Fruit fly (Drosophila melanogaster) whole organism, prepupa: ENCODE measurements around the gene CG13024.
A peak's percentile ranks its signal among the peaks of the same experiment; 100 is the strongest.

ENCODE experiments used
- Blimp-1 ChIP-seq: fragments of 200-800 bp; sonication (Bioruptor generic); optimal IDR thresholded peaks from 3 replicates; lab custom pipeline; 2017; ENCODE audit warnings: missing biosample characterization, missing genetic modification characterization, mild to moderate bottlenecking, moderate library complexity, missing genetic modification reagents
- CG10669 ChIP-seq: fragments of 200-800 bp; sonication (Bioruptor generic); optimal IDR thresholded peaks from 3 replicates; lab custom pipeline; 2018; ENCODE audit warnings: missing biosample characterization, mild to moderate bottlenecking, missing genetic modification characterization, moderate library complexity
- CG11294 ChIP-seq: fragments of 200-800 bp; sonication (Bioruptor generic); IDR thresholded peaks from 2 replicates; pipeline ENCODE4 v1.3.6; 2022; ENCODE audit warnings: missing biosample characterization, missing genetic modification characterization
- CG11762 ChIP-seq: fragments of 200-800 bp; sonication (Bioruptor generic); optimal IDR thresholded peaks from 3 replicates; lab custom pipeline; 2016; ENCODE audit warnings: missing biosample characterization, missing genetic modification characterization; ENCODE audit not compliant: insufficient read depth
- CG11902 ChIP-seq: fragments of 200-800 bp; sonication (Bioruptor generic); optimal IDR thresholded peaks from 3 replicates; lab custom pipeline; 2016; ENCODE audit warnings: missing biosample characterization, missing genetic modification characterization
- CG16779 ChIP-seq: fragments of 200-800 bp; sonication (Bioruptor generic); optimal IDR thresholded peaks from 3 replicates; lab custom pipeline; 2017; ENCODE audit warnings: missing biosample characterization, mild to moderate bottlenecking, missing genetic modification characterization
- CG3032 ChIP-seq: fragments of 200-800 bp; optimal IDR thresholded peaks from 2 replicates; lab custom pipeline; 2019; ENCODE audit warnings: missing biosample characterization, mild to moderate bottlenecking, missing genetic modification characterization, moderate library complexity
- CG31627 ChIP-seq: fragments of 200-800 bp; sonication (Bioruptor generic); optimal IDR thresholded peaks from 3 replicates; lab custom pipeline; 2016; ENCODE audit warnings: missing biosample characterization, missing genetic modification characterization
- CG34406 ChIP-seq: fragments of 200-800 bp; sonication (Bioruptor generic); optimal IDR thresholded peaks from 3 replicates; lab custom pipeline; 2016; ENCODE audit warnings: missing biosample characterization, missing genetic modification characterization
- CG3919 ChIP-seq: fragments of 200-800 bp; sonication (Bioruptor generic); optimal IDR thresholded peaks from 3 replicates; lab custom pipeline; 2016; ENCODE audit warnings: missing biosample characterization, missing genetic modification characterization
- CG4318 ChIP-seq: fragments of 200-800 bp; sonication (Bioruptor generic); optimal IDR thresholded peaks from 3 replicates; lab custom pipeline; 2017; ENCODE audit warnings: missing biosample characterization, mild to moderate bottlenecking, missing genetic modification characterization
- CG6163 ChIP-seq: fragments of 200-800 bp; sonication (Bioruptor generic); IDR thresholded peaks from 3 replicates; pipeline ENCODE4 v1.3.6; 2022; ENCODE audit warnings: missing biosample characterization, missing genetic modification characterization
- CG6276 ChIP-seq: fragments of 200-800 bp; sonication (Bioruptor generic); optimal IDR thresholded peaks from 2 replicates; lab custom pipeline; 2017; ENCODE audit warnings: missing biosample characterization, mild to moderate bottlenecking, missing genetic modification characterization
- CG6792 ChIP-seq: fragments of 200-800 bp; sonication (Bioruptor generic); optimal IDR thresholded peaks from 3 replicates; lab custom pipeline; 2016; ENCODE audit warnings: missing biosample characterization, missing genetic modification characterization
- CG6808 ChIP-seq: fragments of 200-800 bp; sonication (Bioruptor generic); optimal IDR thresholded peaks from 3 replicates; lab custom pipeline; 2017; ENCODE audit warnings: missing biosample characterization, missing genetic modification characterization, mild to moderate bottlenecking, moderate library complexity, missing genetic modification reagents
- CG6854 ChIP-seq: fragments of 200-800 bp; sonication (Bioruptor generic); optimal IDR thresholded peaks from 2 replicates; lab custom pipeline; 2017; ENCODE audit warnings: missing biosample characterization, mild to moderate bottlenecking, missing genetic modification characterization
- CG7368 ChIP-seq: fragments of 200-800 bp; sonication (Bioruptor generic); optimal IDR thresholded peaks from 3 replicates; lab custom pipeline; 2016; ENCODE audit warnings: missing biosample characterization, missing genetic modification characterization
- CG8319 ChIP-seq: fragments of 200-800 bp; sonication (Bioruptor generic); optimal IDR thresholded peaks from 3 replicates; lab custom pipeline; 2016; ENCODE audit warnings: missing biosample characterization, missing genetic modification characterization
- CG8632 ChIP-seq: fragments of 200-800 bp; sonication (Bioruptor generic); optimal IDR thresholded peaks from 3 replicates; lab custom pipeline; 2016; ENCODE audit warnings: missing biosample characterization, missing genetic modification characterization
- CG9139 ChIP-seq: fragments of 200-800 bp; sonication (Bioruptor generic); optimal IDR thresholded peaks from 3 replicates; lab custom pipeline; 2017; ENCODE audit warnings: missing biosample characterization, mild to moderate bottlenecking, missing genetic modification characterization
- Eip75B ChIP-seq: fragments of 200-800 bp; sonication (Bioruptor generic); optimal IDR thresholded peaks from 3 replicates; lab custom pipeline; 2016; ENCODE audit warnings: missing biosample characterization, missing genetic modification characterization
- Eip78C ChIP-seq: fragments of 200-800 bp; sonication (Bioruptor generic); peaks from one replicate; lab custom pipeline; 2016; ENCODE audit warnings: missing biosample characterization, missing genetic modification characterization
- Eip93F ChIP-seq: fragments of 200-800 bp; sonication (Bioruptor generic); optimal IDR thresholded peaks from 2 replicates; lab custom pipeline; 2016; ENCODE audit warnings: missing biosample characterization, mild to moderate bottlenecking, missing genetic modification characterization
- Ets21C ChIP-seq: fragments of 200-800 bp; sonication (Bioruptor generic); optimal IDR thresholded peaks from 3 replicates; lab custom pipeline; 2016; ENCODE audit warnings: missing biosample characterization, missing genetic modification characterization
- Ets96B ChIP-seq: fragments of 200-800 bp; optimal IDR thresholded peaks from 2 replicates; lab custom pipeline; 2019; ENCODE audit warnings: missing biosample characterization, mild to moderate bottlenecking, missing genetic modification characterization, moderate library complexity
- Gug ChIP-seq: fragments of 200-800 bp; sonication (Bioruptor generic); IDR thresholded peaks from 2 replicates; pipeline ENCODE4 v1.3.6; 2022; ENCODE audit warnings: missing biosample characterization, missing genetic modification characterization
- Hr38 ChIP-seq: sonication (Bioruptor generic); optimal IDR thresholded peaks from 2 replicates; lab custom pipeline; 2016; ENCODE audit warnings: missing biosample characterization, missing genetic modification characterization
- Hr39 ChIP-seq: fragments of 200-800 bp; sonication (Bioruptor generic); optimal IDR thresholded peaks from 2 replicates; lab custom pipeline; 2016; ENCODE audit warnings: missing biosample characterization, missing genetic modification characterization
- Hr4 ChIP-seq: fragments of 200-800 bp; sonication (Bioruptor generic); optimal IDR thresholded peaks from 3 replicates; lab custom pipeline; 2016; ENCODE audit warnings: missing biosample characterization, missing genetic modification characterization
- Lpt ChIP-seq: fragments of 200-800 bp; sonication (Bioruptor generic); optimal IDR thresholded peaks from 3 replicates; lab custom pipeline; 2016; ENCODE audit warnings: missing biosample characterization, missing genetic modification characterization
- OdsH ChIP-seq: fragments of 200-800 bp; sonication (Bioruptor generic); optimal IDR thresholded peaks from 3 replicates; lab custom pipeline; 2016; ENCODE audit warnings: missing biosample characterization, missing genetic modification characterization
- Smox ChIP-seq: fragments of 200-800 bp; sonication (Bioruptor generic); optimal IDR thresholded peaks from 3 replicates; lab custom pipeline; 2016; ENCODE audit warnings: missing biosample characterization, missing genetic modification characterization
- Sox102F ChIP-seq: fragments of 200-800 bp; sonication (Bioruptor generic); optimal IDR thresholded peaks from 2 replicates; lab custom pipeline; 2016; ENCODE audit warnings: missing biosample characterization, mild to moderate bottlenecking, missing genetic modification characterization
- Sox14 ChIP-seq: fragments of 200-800 bp; sonication (Bioruptor generic); optimal IDR thresholded peaks from 3 replicates; lab custom pipeline; 2016; ENCODE audit warnings: missing biosample characterization, missing genetic modification characterization
- Sox15 ChIP-seq: fragments of 200-800 bp; sonication (Bioruptor generic); optimal IDR thresholded peaks from 3 replicates; lab custom pipeline; 2016; ENCODE audit warnings: missing biosample characterization, missing genetic modification characterization
- achi ChIP-seq: fragments of 200-800 bp; sonication (Bioruptor generic); optimal IDR thresholded peaks from 3 replicates; lab custom pipeline; 2016; ENCODE audit warnings: missing biosample characterization, missing genetic modification characterization
- cyc ChIP-seq: fragments of 200-800 bp; sonication (Bioruptor generic); optimal IDR thresholded peaks from 3 replicates; lab custom pipeline; 2016; ENCODE audit warnings: missing biosample characterization, missing genetic modification characterization
- dac ChIP-seq: fragments of 200-800 bp; sonication (Bioruptor generic); optimal IDR thresholded peaks from 2 replicates; lab custom pipeline; 2017; ENCODE audit warnings: missing biosample characterization, mild to moderate bottlenecking, missing genetic modification characterization
- dsx ChIP-seq: fragments of 200-800 bp; optimal IDR thresholded peaks from 3 replicates; lab custom pipeline; 2019; ENCODE audit warnings: missing biosample characterization, mild to moderate bottlenecking, missing genetic modification characterization, moderate library complexity; ENCODE audit not compliant: poor library complexity, severe bottlenecking
- eg ChIP-seq: fragments of 200-800 bp; sonication (Bioruptor generic); IDR thresholded peaks from 3 replicates; pipeline ENCODE4 v1.3.6; 2022; ENCODE audit warnings: missing biosample characterization, missing genetic modification characterization
- esn ChIP-seq: fragments of 200-800 bp; sonication (Bioruptor generic); optimal IDR thresholded peaks from 2 replicates; lab custom pipeline; 2016; ENCODE audit warnings: missing biosample characterization, mild to moderate bottlenecking, missing genetic modification characterization, moderate library complexity
- fd59A ChIP-seq: fragments of 200-800 bp; sonication (Bioruptor generic); optimal IDR thresholded peaks from 2 replicates; lab custom pipeline; 2017; ENCODE audit warnings: missing biosample characterization, mild to moderate bottlenecking, missing genetic modification characterization, missing genetic modification reagents
- fd85E ChIP-seq: fragments of 200-800 bp; sonication (Bioruptor generic); optimal IDR thresholded peaks from 3 replicates; lab custom pipeline; 2016; ENCODE audit warnings: missing biosample characterization, missing genetic modification characterization
- fkh ChIP-seq: fragments of 200-800 bp; sonication (Bioruptor generic); optimal IDR thresholded peaks from 3 replicates; lab custom pipeline; 2017; ENCODE audit warnings: missing biosample characterization, mild to moderate bottlenecking, missing genetic modification characterization, moderate library complexity
- lz ChIP-seq: fragments of 200-800 bp; sonication (Bioruptor generic); optimal IDR thresholded peaks from 3 replicates; lab custom pipeline; 2016; ENCODE audit warnings: missing biosample characterization, missing genetic modification characterization
- net ChIP-seq: fragments of 200-800 bp; sonication (Bioruptor generic); optimal IDR thresholded peaks from 3 replicates; lab custom pipeline; 2016; ENCODE audit warnings: missing biosample characterization, missing genetic modification characterization
- pdm3 ChIP-seq: fragments of 200-800 bp; sonication (Bioruptor generic); optimal IDR thresholded peaks from 3 replicates; lab custom pipeline; 2016; ENCODE audit warnings: missing biosample characterization, missing genetic modification characterization
- salr ChIP-seq, 2 experiments: fragments of 200-800 bp; sonication (Bioruptor generic); optimal IDR thresholded peaks; 3 replicates each; lab custom pipeline; 2016 to 2018; ENCODE audit warnings: missing biosample characterization in 2 of 2, missing genetic modification characterization in 2 of 2, mild to moderate bottlenecking in 1 of 2
- spab ChIP-seq: fragments of 200-800 bp; sonication (Bioruptor generic); optimal IDR thresholded peaks from 2 replicates; lab custom pipeline; 2017; ENCODE audit warnings: missing biosample characterization, mild to moderate bottlenecking, missing genetic modification characterization, missing genetic modification reagents
- svp ChIP-seq: fragments of 200-800 bp; sonication (Bioruptor generic); peaks from one replicate; lab custom pipeline; 2016; ENCODE audit warnings: missing biosample characterization, missing genetic modification characterization
- topi ChIP-seq: fragments of 200-800 bp; sonication (Bioruptor generic); optimal IDR thresholded peaks from 3 replicates; lab custom pipeline; 2016; ENCODE audit warnings: missing biosample characterization, missing genetic modification characterization
- vri ChIP-seq: fragments of 200-800 bp; sonication (Bioruptor generic); optimal IDR thresholded peaks from 3 replicates; lab custom pipeline; 2016; ENCODE audit warnings: missing biosample characterization, mild to moderate bottlenecking, missing genetic modification characterization

The CG13024 gene

DNA sequence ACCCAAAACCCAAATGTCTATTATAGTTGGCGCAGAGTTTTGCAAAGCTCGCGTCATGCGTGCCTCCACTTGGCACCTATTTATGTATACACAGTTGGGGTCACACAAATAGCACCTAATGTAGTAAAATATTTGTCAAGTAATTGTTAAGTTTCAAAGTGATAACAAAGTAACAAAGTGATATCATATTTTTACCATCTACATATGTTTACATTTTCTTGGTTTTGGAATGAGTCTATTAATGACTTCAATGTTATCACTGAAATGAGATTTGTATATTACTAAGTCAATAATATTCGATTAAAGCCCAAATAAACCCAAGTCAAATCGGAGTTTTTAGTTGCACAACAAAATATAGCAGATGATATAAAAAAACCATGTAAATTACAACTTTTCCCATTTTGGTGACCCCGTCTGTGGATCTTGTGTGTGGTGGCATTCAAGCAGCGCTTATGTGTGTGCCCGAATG lies 43.6 kb upstream of the CG13024 start:
- TF ChIP-seq fkh (peak; percentile 51), Hr38 (GFP tag; lab: Kevin White, UChicago) (no peak), Gug (GFP tag; lab: Robert Waterston, UW) (peak; percentile 56; the same call in 1 of the 2 replicates), Ets96B (tag; lab: Kevin White, UChicago) (peak; percentile 48), CG11902 (GFP tag; lab: Kevin White, UChicago) (peak; percentile 54), CG6854 (no peak), topi (GFP tag; lab: Kevin White, UChicago) (peak; percentile 18), CG8632 (GFP tag; lab: Kevin White, UChicago) (peak; percentile 45), CG10669 (GFP tag; lab: Kevin White, UChicago) (peak; percentile 42), CG7368 (GFP tag; lab: Kevin White, UChicago) (peak; percentile 57), CG11294 (GFP tag; lab: Robert Waterston, UW) (peak; percentile 44; the same call in 1 of the 2 replicates), spab (peak; percentile 71), pdm3 (GFP tag; lab: Kevin White, UChicago) (peak; percentile 74), Lpt (GFP tag; lab: Kevin White, UChicago) (peak; percentile 87), CG31627 (GFP tag; lab: Kevin White, UChicago) (peak; percentile 18), net (GFP tag; lab: Kevin White, UChicago) (peak; percentile 76), CG11762 (GFP tag; lab: Kevin White, UChicago) (peak; percentile 55), cyc (GFP tag; lab: Kevin White, UChicago) (no peak), fd59A (GFP tag; lab: Kevin White, UChicago) (peak; percentile 51), Smox (GFP tag; lab: Kevin White, UChicago) (no peak), svp (GFP tag; lab: Kevin White, UChicago) (no peak), Blimp-1 (GFP tag; lab: Kevin White, UChicago) (no peak), CG3919 (peak; percentile 57), achi (GFP tag; lab: Kevin White, UChicago) (peak; percentile 80), lz (GFP tag; lab: Kevin White, UChicago) (peak; percentile 36), CG3032 (peak; percentile 56), dsx (GFP tag; lab: Kevin White, UChicago) (peak; percentile 53), CG6276 (GFP tag; lab: Kevin White, UChicago) (peak; percentile 95), CG9139 (GFP tag; lab: Kevin White, UChicago) (peak; percentile 26), CG6163 (GFP tag; lab: Robert Waterston, UW) (peak; percentile 65; the same call in 2 of the 3 replicates), fd85E (no peak), Hr39 (GFP tag; lab: Kevin White, UChicago) (peak; percentile 38), CG34406 (GFP tag; lab: Kevin White, UChicago) (peak; percentile 65), Sox15 (GFP tag; lab: Kevin White, UChicago) (peak; percentile 45), Eip75B (GFP tag; lab: Kevin White, UChicago) (peak; percentile 69), eg (GFP tag; lab: Robert Waterston, UW) (0 out of 3 replicates have a peak, but pooled peaks have one; percentile 56), Eip93F (GFP tag; lab: Kevin White, UChicago) (no peak), Sox102F (peak; percentile 49), vri (GFP tag; lab: Kevin White, UChicago) (no peak), OdsH (peak; percentile 79), esn (peak; percentile 68), salr (GFP tag; optimal IDR thresholded peaks at IDR 0.05; lab: Kevin White, UChicago) (peak in 1 of 2 experiments; percentile 88), Hr4 (GFP tag; lab: Kevin White, UChicago) (peak; percentile 95), CG6808 (peak; percentile 43), Eip78C (GFP tag; lab: Kevin White, UChicago) (peak; percentile 96), Ets21C (GFP tag; lab: Kevin White, UChicago) (peak; percentile 9), CG16779 (tag; lab: Kevin White, UChicago) (peak; percentile 49), CG8319 (GFP tag; lab: Kevin White, UChicago) (peak; percentile 74), CG6792 (peak; percentile 70), Sox14 (GFP tag; lab: Kevin White, UChicago) (peak; percentile 70), dac (GFP tag; lab: Kevin White, UChicago) (peak; percentile 73), CG4318 (peak; percentile 85)
